Worm (Caenorhabditis elegans) whole organism, L2 larva: Measurements from ENCODE around the gene Y48B6A.10.

Experiments
- fos-1 ChIP-seq: fragments of 150-350 bp; optimal IDR thresholded peaks from 2 replicates; lab custom pipeline; 2014; ENCODE audit warnings: missing biosample characterization, missing genetic modification characterization
- nhr-11 ChIP-seq: fragments of 150-350 bp; optimal IDR thresholded peaks from 2 replicates; lab custom pipeline; 2014; ENCODE audit warnings: missing biosample characterization, missing genetic modification characterization
- nhr-12 ChIP-seq: fragments of 150-350 bp; optimal IDR thresholded peaks from 2 replicates; lab custom pipeline; 2014; ENCODE audit warnings: missing biosample characterization, missing genetic modification characterization
- unc-39 ChIP-seq: fragments of 150-350 bp; optimal IDR thresholded peaks from 2 replicates; lab custom pipeline; 2014; ENCODE audit warnings: missing biosample characterization, missing genetic modification characterization

- TF ChIP-seq nhr-11 (no peak), unc-39 (tag; lab: Kevin White, UChicago) (no peak), nhr-12 (tag; lab: Kevin White, UChicago) (no peak), fos-1 (tag; lab: Kevin White, UChicago) (no peak)
Measured at ce11 chrII:14205335-14205734, 8.9 kb upstream of the Y48B6A.10 start, which contains the start of gene ace-3.
